Fruit fly (Drosophila melanogaster) whole organism, prepupa: ENCODE data around the gene fend.

Source experiments
- Blimp-1 ChIP-seq: fragments of 200-800 bp; sonication (Bioruptor generic); optimal IDR thresholded peaks from 3 replicates; lab custom pipeline; 2017; ENCODE audit warnings: missing biosample characterization, missing genetic modification characterization, mild to moderate bottlenecking, moderate library complexity, missing genetic modification reagents
- CG10631 ChIP-seq: fragments of 200-800 bp; sonication (Bioruptor generic); optimal IDR thresholded peaks from 2 replicates; lab custom pipeline; 2016; ENCODE audit warnings: missing biosample characterization, missing genetic modification characterization
- CG10669 ChIP-seq: fragments of 200-800 bp; sonication (Bioruptor generic); optimal IDR thresholded peaks from 3 replicates; lab custom pipeline; 2018; ENCODE audit warnings: missing biosample characterization, mild to moderate bottlenecking, missing genetic modification characterization, moderate library complexity
- CG11294 ChIP-seq: fragments of 200-800 bp; sonication (Bioruptor generic); IDR thresholded peaks from 2 replicates; pipeline ENCODE4 v1.3.6; 2022; ENCODE audit warnings: missing biosample characterization, missing genetic modification characterization
- CG11762 ChIP-seq: fragments of 200-800 bp; sonication (Bioruptor generic); optimal IDR thresholded peaks from 3 replicates; lab custom pipeline; 2016; ENCODE audit warnings: missing biosample characterization, missing genetic modification characterization; ENCODE audit not compliant: insufficient read depth
- CG11902 ChIP-seq: fragments of 200-800 bp; sonication (Bioruptor generic); optimal IDR thresholded peaks from 3 replicates; lab custom pipeline; 2016; ENCODE audit warnings: missing biosample characterization, missing genetic modification characterization
- CG32006 ChIP-seq: fragments of 200-800 bp; sonication (Bioruptor generic); optimal IDR thresholded peaks from 3 replicates; lab custom pipeline; 2017; ENCODE audit warnings: missing biosample characterization, mild to moderate bottlenecking, missing genetic modification characterization
- CG3919 ChIP-seq: fragments of 200-800 bp; sonication (Bioruptor generic); optimal IDR thresholded peaks from 3 replicates; lab custom pipeline; 2016; ENCODE audit warnings: missing biosample characterization, missing genetic modification characterization
- CG6163 ChIP-seq: fragments of 200-800 bp; sonication (Bioruptor generic); IDR thresholded peaks from 3 replicates; pipeline ENCODE4 v1.3.6; 2022; ENCODE audit warnings: missing biosample characterization, missing genetic modification characterization
- CG6276 ChIP-seq: fragments of 200-800 bp; sonication (Bioruptor generic); optimal IDR thresholded peaks from 2 replicates; lab custom pipeline; 2017; ENCODE audit warnings: missing biosample characterization, mild to moderate bottlenecking, missing genetic modification characterization
- CG6792 ChIP-seq: fragments of 200-800 bp; sonication (Bioruptor generic); optimal IDR thresholded peaks from 3 replicates; lab custom pipeline; 2016; ENCODE audit warnings: missing biosample characterization, missing genetic modification characterization
- CG6808 ChIP-seq: fragments of 200-800 bp; sonication (Bioruptor generic); optimal IDR thresholded peaks from 3 replicates; lab custom pipeline; 2017; ENCODE audit warnings: missing biosample characterization, missing genetic modification characterization, mild to moderate bottlenecking, moderate library complexity, missing genetic modification reagents
- CG7368 ChIP-seq: fragments of 200-800 bp; sonication (Bioruptor generic); optimal IDR thresholded peaks from 3 replicates; lab custom pipeline; 2016; ENCODE audit warnings: missing biosample characterization, missing genetic modification characterization
- CG8319 ChIP-seq: fragments of 200-800 bp; sonication (Bioruptor generic); optimal IDR thresholded peaks from 3 replicates; lab custom pipeline; 2016; ENCODE audit warnings: missing biosample characterization, missing genetic modification characterization
- CG9139 ChIP-seq: fragments of 200-800 bp; sonication (Bioruptor generic); optimal IDR thresholded peaks from 3 replicates; lab custom pipeline; 2017; ENCODE audit warnings: missing biosample characterization, mild to moderate bottlenecking, missing genetic modification characterization
- Eip78C ChIP-seq: fragments of 200-800 bp; sonication (Bioruptor generic); peaks from one replicate; lab custom pipeline; 2016; ENCODE audit warnings: missing biosample characterization, missing genetic modification characterization
- Eip93F ChIP-seq: fragments of 200-800 bp; sonication (Bioruptor generic); optimal IDR thresholded peaks from 2 replicates; lab custom pipeline; 2016; ENCODE audit warnings: missing biosample characterization, mild to moderate bottlenecking, missing genetic modification characterization
- Ets21C ChIP-seq: fragments of 200-800 bp; sonication (Bioruptor generic); optimal IDR thresholded peaks from 3 replicates; lab custom pipeline; 2016; ENCODE audit warnings: missing biosample characterization, missing genetic modification characterization
- Ets96B ChIP-seq: fragments of 200-800 bp; optimal IDR thresholded peaks from 2 replicates; lab custom pipeline; 2019; ENCODE audit warnings: missing biosample characterization, mild to moderate bottlenecking, missing genetic modification characterization, moderate library complexity
- Hr38 ChIP-seq: sonication (Bioruptor generic); optimal IDR thresholded peaks from 2 replicates; lab custom pipeline; 2016; ENCODE audit warnings: missing biosample characterization, missing genetic modification characterization
- Hr4 ChIP-seq: fragments of 200-800 bp; sonication (Bioruptor generic); optimal IDR thresholded peaks from 3 replicates; lab custom pipeline; 2016; ENCODE audit warnings: missing biosample characterization, missing genetic modification characterization
- Met ChIP-seq: fragments of 200-800 bp; sonication (Bioruptor generic); optimal IDR thresholded peaks from 3 replicates; lab custom pipeline; 2016; ENCODE audit warnings: missing biosample characterization, missing genetic modification characterization
- OdsH ChIP-seq: fragments of 200-800 bp; sonication (Bioruptor generic); optimal IDR thresholded peaks from 3 replicates; lab custom pipeline; 2016; ENCODE audit warnings: missing biosample characterization, missing genetic modification characterization
- cyc ChIP-seq: fragments of 200-800 bp; sonication (Bioruptor generic); optimal IDR thresholded peaks from 3 replicates; lab custom pipeline; 2016; ENCODE audit warnings: missing biosample characterization, missing genetic modification characterization
- dac ChIP-seq: fragments of 200-800 bp; sonication (Bioruptor generic); optimal IDR thresholded peaks from 2 replicates; lab custom pipeline; 2017; ENCODE audit warnings: missing biosample characterization, mild to moderate bottlenecking, missing genetic modification characterization
- dsx ChIP-seq: fragments of 200-800 bp; optimal IDR thresholded peaks from 3 replicates; lab custom pipeline; 2019; ENCODE audit warnings: missing biosample characterization, mild to moderate bottlenecking, missing genetic modification characterization, moderate library complexity; ENCODE audit not compliant: poor library complexity, severe bottlenecking
- eg ChIP-seq: fragments of 200-800 bp; sonication (Bioruptor generic); IDR thresholded peaks from 3 replicates; pipeline ENCODE4 v1.3.6; 2022; ENCODE audit warnings: missing biosample characterization, missing genetic modification characterization
- fd59A ChIP-seq: fragments of 200-800 bp; sonication (Bioruptor generic); optimal IDR thresholded peaks from 2 replicates; lab custom pipeline; 2017; ENCODE audit warnings: missing biosample characterization, mild to moderate bottlenecking, missing genetic modification characterization, missing genetic modification reagents
- fkh ChIP-seq: fragments of 200-800 bp; sonication (Bioruptor generic); optimal IDR thresholded peaks from 3 replicates; lab custom pipeline; 2017; ENCODE audit warnings: missing biosample characterization, mild to moderate bottlenecking, missing genetic modification characterization, moderate library complexity
- net ChIP-seq: fragments of 200-800 bp; sonication (Bioruptor generic); optimal IDR thresholded peaks from 3 replicates; lab custom pipeline; 2016; ENCODE audit warnings: missing biosample characterization, missing genetic modification characterization
- ss ChIP-seq, 2 experiments: fragments of 200-800 bp; sonication (Bioruptor generic); optimal IDR thresholded peaks; 2 replicates in 1 of 2; 3 replicates in 1 of 2; lab custom pipeline; 2017 to 2018; ENCODE audit warnings: mild to moderate bottlenecking in 2 of 2, missing biosample characterization in 2 of 2, missing genetic modification characterization in 2 of 2, moderate library complexity in 1 of 2
- svp ChIP-seq: fragments of 200-800 bp; sonication (Bioruptor generic); peaks from one replicate; lab custom pipeline; 2016; ENCODE audit warnings: missing biosample characterization, missing genetic modification characterization
- topi ChIP-seq: fragments of 200-800 bp; sonication (Bioruptor generic); optimal IDR thresholded peaks from 3 replicates; lab custom pipeline; 2016; ENCODE audit warnings: missing biosample characterization, missing genetic modification characterization

Gene fend

dm6 chrX:9120828-9121754 lies 13.8 kb downstream of the fend start (continued):
- TF ChIP-seq CG9139 (no peak), fd59A (GFP tag; lab: Kevin White, UChicago) (no peak), Eip93F (GFP tag; lab: Kevin White, UChicago) (no peak), Ets96B (peak; percentile 42), svp (GFP tag; lab: Kevin White, UChicago) (peak; percentile 80), CG8319 (no peak), Hr38 (GFP tag; lab: Kevin White, UChicago) (no peak), CG3919 (peak; percentile 28), Blimp-1 (GFP tag; lab: Kevin White, UChicago) (no peak), CG10631 (GFP tag; lab: Kevin White, UChicago) (peak; percentile 31)

dm6 chrX:9119671-9120364 lies 15.1 kb downstream of the fend start:
- TF ChIP-seq svp (GFP tag; lab: Kevin White, UChicago) = peak; percentile 53
- 0 out of 3 replicates have a peak, but pooled peaks have one; percentile 25 for TF ChIP-seq CG6163 (GFP tag; lab: Robert Waterston, UW)
- TF ChIP-seq CG32006 = peak; percentile 32
- TF ChIP-seq CG7368 = no peak
- TF ChIP-seq Eip78C (GFP tag; lab: Kevin White, UChicago) = peak; percentile 49
- TF ChIP-seq CG3919 = peak; percentile 2
- no peak for TF ChIP-seq OdsH
- TF ChIP-seq fkh (GFP tag; lab: Kevin White, UChicago) = no peak

dm6 chrX:9118961-9119633 lies 15.8 kb downstream of the fend start:
- TF ChIP-seq ss (GFP tag; optimal IDR thresholded peaks at IDR 0.05; lab: Kevin White, UChicago) (peak in 1 of 2 experiments; percentile 6), dac (GFP tag; lab: Kevin White, UChicago) (no peak), CG10631 (GFP tag; lab: Kevin White, UChicago) (no peak), CG10669 (GFP tag; lab: Kevin White, UChicago) (peak; percentile 37), CG11762 (GFP tag; lab: Kevin White, UChicago) (peak; percentile 10), CG11902 (GFP tag; lab: Kevin White, UChicago) (no peak), net (GFP tag; lab: Kevin White, UChicago) (no peak), CG11294 (GFP tag; lab: Robert Waterston, UW) (no peak), CG6163 (GFP tag; lab: Robert Waterston, UW) (0 out of 3 replicates have a peak, but pooled peaks have one; percentile 27), CG6808 (peak; percentile 30), CG9139 (no peak), CG6276 (GFP tag; lab: Kevin White, UChicago) (peak; percentile 47), dsx (GFP tag; lab: Kevin White, UChicago) (no peak), cyc (peak; percentile 38), eg (GFP tag; lab: Robert Waterston, UW) (0 out of 3 replicates have a peak, but pooled peaks have one; percentile 55), svp (GFP tag; lab: Kevin White, UChicago) (peak; percentile 78), Eip78C (GFP tag; lab: Kevin White, UChicago) (peak; percentile 87), topi (GFP tag; lab: Kevin White, UChicago) (peak; percentile 34), Ets21C (GFP tag; lab: Kevin White, UChicago) (no peak), CG3919 (peak; percentile 22), Met (GFP tag; lab: Kevin White, UChicago) (peak; percentile 37), Ets96B (peak; percentile 12), Hr4 (peak; percentile 58), CG6792 (GFP tag; lab: Kevin White, UChicago) (no peak)
